Worm (Caenorhabditis elegans) whole organism, mixed stage, embryonic: ENCODE results near the gene C17B7.15.

Source experiments
- M03D4.4 ChIP-seq: sonication (generic microtip); optimal IDR thresholded peaks from 2 replicates; lab custom pipeline; 2017; ENCODE audit warnings: mild to moderate bottlenecking, missing genetic modification characterization, missing compliant biosample characterization
- bed-3 ChIP-seq: fragments of 200-800 bp; sonication (Bioruptor generic); optimal IDR thresholded peaks from 3 replicates; lab custom pipeline; 2018; ENCODE audit warnings: mild to moderate bottlenecking, missing genetic modification characterization, moderate library complexity, missing compliant biosample characterization
- flh-1 ChIP-seq: fragments of 200-800 bp; sonication (Bioruptor generic); optimal IDR thresholded peaks from 2 replicates; lab custom pipeline; 2018; ENCODE audit warnings: mild to moderate bottlenecking, missing genetic modification characterization, moderate library complexity, missing compliant biosample characterization
- lin-32 ChIP-seq: fragments of 200-800 bp; sonication (Bioruptor generic); optimal IDR thresholded peaks from 2 replicates; lab custom pipeline; 2018; ENCODE audit warnings: mild to moderate bottlenecking, missing genetic modification characterization, missing compliant biosample characterization
- nhr-237 ChIP-seq: fragments of 150-350 bp; optimal IDR thresholded peaks from 2 replicates; lab custom pipeline; 2014; ENCODE audit warnings: missing biosample characterization, missing genetic modification characterization
- sem-2 ChIP-seq: fragments of 200-800 bp; sonication (Bioruptor generic); optimal IDR thresholded peaks from 2 replicates; lab custom pipeline; 2018; ENCODE audit warnings: mild to moderate bottlenecking, missing genetic modification characterization, missing compliant biosample characterization
- zip-8 ChIP-seq: fragments of 150-350 bp; optimal IDR thresholded peaks from 2 replicates; lab custom pipeline; 2014; ENCODE audit warnings: missing biosample characterization, missing genetic modification characterization
- ztf-11 ChIP-seq: fragments of 150-350 bp; optimal IDR thresholded peaks from 2 replicates; lab custom pipeline; 2014; ENCODE audit warnings: missing biosample characterization, missing genetic modification characterization

- TF ChIP-seq zip-8 (no peak), lin-32 (no peak), ztf-11 (tag; lab: Kevin White, UChicago) (no peak), bed-3 (GFP tag; lab: Kevin White, UChicago) (no peak), nhr-237 (tag; lab: Kevin White, UChicago) (no peak), flh-1 (GFP tag; lab: Kevin White, UChicago) (no peak), sem-2 (no peak), M03D4.4 (tag; lab: Kevin White, UChicago) (no peak)
These were observed 6.0 kb upstream of the C17B7.15 start for ce11 chrV:3344001-3344400.
